Worm (Caenorhabditis elegans) whole organism, L1 larva: ENCODE data around the gene T02E9.6.

Source experiments
- C04F5.9 ChIP-seq: sonication (generic microtip); optimal IDR thresholded peaks from 2 replicates; lab custom pipeline; 2016; ENCODE audit warnings: missing genetic modification characterization, missing compliant biosample characterization
- F16B12.6 ChIP-seq: fragments of 150-350 bp; optimal IDR thresholded peaks from 2 replicates; lab custom pipeline; 2014; ENCODE audit warnings: missing biosample characterization, missing genetic modification characterization
- ama-1 ChIP-seq: fragments of 150-350 bp; optimal IDR thresholded peaks from 2 replicates; lab custom pipeline; 2014
- ceh-63 ChIP-seq: fragments of 200-800 bp; sonication (Bioruptor generic); optimal IDR thresholded peaks from 2 replicates; lab custom pipeline; 2018; ENCODE audit warnings: mild to moderate bottlenecking, missing genetic modification characterization, missing compliant biosample characterization
- ceh-82 ChIP-seq, 3 experiments: fragments of 150-350 bp in 1 of 3; sonication (generic microtip) in 2 of 3; optimal IDR thresholded peaks; 2 replicates each; lab custom pipeline; 2014 to 2017; ENCODE audit warnings: missing biosample characterization in 3 of 3, missing genetic modification characterization in 3 of 3
- ceh-88 ChIP-seq: fragments of 200-800 bp; sonication (Bioruptor generic); IDR thresholded peaks from 2 replicates; pipeline ENCODE4 v1.3.6; 2022; ENCODE audit warnings: missing genetic modification characterization, missing compliant biosample characterization
- ces-1 ChIP-seq: fragments of 150-350 bp; optimal IDR thresholded peaks from 2 replicates; lab custom pipeline; 2014; ENCODE audit warnings: missing biosample characterization, missing genetic modification reagents, missing genetic modification characterization
- dsc-1 ChIP-seq: sonication (generic microtip); optimal IDR thresholded peaks from 2 replicates; lab custom pipeline; 2016; ENCODE audit warnings: mild to moderate bottlenecking, missing genetic modification characterization, missing compliant biosample characterization
- egl-13 ChIP-seq: sonication (generic microtip); optimal IDR thresholded peaks from 2 replicates; lab custom pipeline; 2016; ENCODE audit warnings: missing genotype, missing genetic modification reagents, missing genetic modification characterization, missing compliant biosample characterization
- egl-27 ChIP-seq, 2 experiments: fragments of 150-350 bp in 1 of 2; sonication (generic microtip); optimal IDR thresholded peaks; 3 replicates each; lab custom pipeline; 2017 to 2018; ENCODE audit warnings: missing biosample characterization in 2 of 2, missing genetic modification characterization in 2 of 2, missing genetic modification reagents in 2 of 2
- ets-5 ChIP-seq: fragments of 200-800 bp; sonication (Bioruptor generic); IDR thresholded peaks from 2 replicates; pipeline ENCODE4 v1.3.6; 2022; ENCODE audit warnings: missing genetic modification characterization, missing compliant biosample characterization
- fkh-10 ChIP-seq: sonication (generic microtip); optimal IDR thresholded peaks from 2 replicates; lab custom pipeline; 2017; ENCODE audit warnings: missing biosample characterization, missing genetic modification reagents, missing genetic modification characterization
- fkh-4 ChIP-seq: sonication (generic microtip); optimal IDR thresholded peaks from 2 replicates; lab custom pipeline; 2016; ENCODE audit warnings: missing compliant biosample characterization, missing genetic modification characterization, borderline replicate concordance
- fos-1 ChIP-seq: fragments of 150-350 bp; optimal IDR thresholded peaks from 2 replicates; lab custom pipeline; 2014; ENCODE audit warnings: missing biosample characterization, missing genetic modification characterization
- grh-1 ChIP-seq: fragments of 200-800 bp; sonication (Bioruptor generic); IDR thresholded peaks from 2 replicates; pipeline ENCODE4 v1.3.6; 2022; ENCODE audit warnings: missing genetic modification reagents, missing genetic modification characterization, missing compliant biosample characterization
- hpl-2 ChIP-seq: fragments of 150-350 bp; optimal IDR thresholded peaks from 2 replicates; lab custom pipeline; 2014; ENCODE audit warnings: missing biosample characterization, missing genetic modification reagents, missing genetic modification characterization
- isw-1 ChIP-seq: fragments of 200-800 bp; sonication (Bioruptor generic); IDR thresholded peaks from 2 replicates; pipeline ENCODE4 v1.3.6; 2022; ENCODE audit warnings: missing genetic modification characterization, missing compliant biosample characterization
- jun-1 ChIP-seq: fragments of 150-350 bp; optimal IDR thresholded peaks from 2 replicates; lab custom pipeline; 2014; ENCODE audit warnings: missing biosample characterization, missing genetic modification reagents, missing genetic modification characterization
- lin-15B ChIP-seq: fragments of 150-350 bp; sonication (generic microtip); optimal IDR thresholded peaks from 3 replicates; lab custom pipeline; 2014; ENCODE audit warnings: missing biosample characterization, missing genetic modification characterization
- lin-35 ChIP-seq, 2 experiments: fragments of 150-350 bp; optimal IDR thresholded peaks; 2 replicates each; lab custom pipeline; 2014; ENCODE audit warnings: missing biosample characterization in 2 of 2, missing genetic modification characterization in 2 of 2, missing genetic modification reagents in 2 of 2
- lir-3 ChIP-seq: sonication (generic microtip); optimal IDR thresholded peaks from 2 replicates; lab custom pipeline; 2016; ENCODE audit warnings: mild to moderate bottlenecking, missing genetic modification characterization, moderate library complexity, missing compliant biosample characterization; ENCODE audit not compliant: poor library complexity
- lsy-2 ChIP-seq, 2 experiments: fragments of 150-350 bp; optimal IDR thresholded peaks; 2 replicates each; lab custom pipeline; 2014; ENCODE audit warnings: missing biosample characterization in 2 of 2, missing genetic modification characterization in 2 of 2
- mdl-1 ChIP-seq, 2 experiments: fragments of 150-350 bp; optimal IDR thresholded peaks; 2 replicates each; lab custom pipeline; 2014 to 2017; ENCODE audit warnings: missing biosample characterization in 2 of 2, missing genetic modification characterization in 2 of 2, inconsistent platforms in 1 of 2
- nhr-11 ChIP-seq: fragments of 150-350 bp; optimal IDR thresholded peaks from 2 replicates; lab custom pipeline; 2014; ENCODE audit warnings: missing biosample characterization, missing genetic modification characterization
- nhr-19 ChIP-seq: fragments of 200-800 bp; sonication (Bioruptor generic); conservative IDR thresholded peaks from 2 replicates; pipeline ENCODE4 v1.3.6; 2022; ENCODE audit warnings: missing genetic modification characterization, missing compliant biosample characterization
- nhr-20 ChIP-seq: sonication (generic microtip); optimal IDR thresholded peaks from 2 replicates; lab custom pipeline; 2016; ENCODE audit warnings: mild to moderate bottlenecking, missing genetic modification characterization, missing compliant biosample characterization
- nhr-237 ChIP-seq: fragments of 150-350 bp; optimal IDR thresholded peaks from 2 replicates; lab custom pipeline; 2014; ENCODE audit warnings: missing biosample characterization, missing genetic modification characterization
- nhr-28 ChIP-seq: fragments of 150-350 bp; optimal IDR thresholded peaks from 2 replicates; lab custom pipeline; 2014; ENCODE audit warnings: missing biosample characterization, missing genetic modification characterization
- nhr-47 ChIP-seq: sonication (generic microtip); optimal IDR thresholded peaks from 2 replicates; lab custom pipeline; 2016; ENCODE audit warnings: mild to moderate bottlenecking, missing genetic modification characterization, moderate library complexity, missing compliant biosample characterization
- nhr-76 ChIP-seq: sonication (generic microtip); optimal IDR thresholded peaks from 2 replicates; lab custom pipeline; 2017; ENCODE audit warnings: missing biosample characterization, missing genetic modification characterization
- nhr-84 ChIP-seq: sonication (generic microtip); optimal IDR thresholded peaks from 2 replicates; lab custom pipeline; 2017; ENCODE audit warnings: missing biosample characterization, missing genetic modification characterization
- pag-3 ChIP-seq: sonication (generic microtip); optimal IDR thresholded peaks from 2 replicates; lab custom pipeline; 2017; ENCODE audit warnings: missing genetic modification characterization, mild to moderate bottlenecking, missing compliant biosample characterization, antibody characterized with exemption, borderline replicate concordance; ENCODE audit not compliant: insufficient read depth
- pax-3 ChIP-seq: fragments of 200-800 bp; sonication (Bioruptor generic); optimal IDR thresholded peaks from 2 replicates; lab custom pipeline; 2018; ENCODE audit warnings: mild to moderate bottlenecking, missing genetic modification characterization, moderate library complexity, missing compliant biosample characterization
- pqm-1 ChIP-seq: sonication (generic microtip); optimal IDR thresholded peaks from 3 replicates; lab custom pipeline; 2017; ENCODE audit warnings: missing biosample characterization, missing genetic modification characterization
- snpc-4 ChIP-seq: fragments of 150-350 bp; optimal IDR thresholded peaks from 2 replicates; lab custom pipeline; 2014; ENCODE audit warnings: missing biosample characterization, missing genetic modification characterization
- snu-23 ChIP-seq: sonication (generic microtip); optimal IDR thresholded peaks from 2 replicates; lab custom pipeline; 2016; ENCODE audit warnings: missing genetic modification characterization, missing compliant biosample characterization
- sptf-1 ChIP-seq: fragments of 150-350 bp; optimal IDR thresholded peaks from 2 replicates; lab custom pipeline; 2014; ENCODE audit warnings: missing biosample characterization, missing genetic modification characterization
- swsn-7 ChIP-seq: sonication (generic microtip); optimal IDR thresholded peaks from 2 replicates; lab custom pipeline; 2016; ENCODE audit warnings: missing genetic modification characterization, missing compliant biosample characterization
- tlp-1 ChIP-seq: fragments of 150-350 bp; optimal IDR thresholded peaks from 2 replicates; lab custom pipeline; 2014; ENCODE audit warnings: missing biosample characterization, missing genetic modification characterization
- unc-30 ChIP-seq: sonication (generic microtip); optimal IDR thresholded peaks from 2 replicates; lab custom pipeline; 2017; ENCODE audit warnings: missing biosample characterization, missing genetic modification characterization
- vab-15 ChIP-seq: sonication (generic microtip); optimal IDR thresholded peaks from 2 replicates; lab custom pipeline; 2017; ENCODE audit warnings: missing genotype, mild to moderate bottlenecking, missing genetic modification characterization, missing compliant biosample characterization
- zag-1 ChIP-seq: fragments of 150-350 bp; optimal IDR thresholded peaks from 2 replicates; lab custom pipeline; 2014; ENCODE audit warnings: missing biosample characterization, missing genetic modification characterization
- zip-4 ChIP-seq: fragments of 200-800 bp; sonication (Bioruptor generic); optimal IDR thresholded peaks from 2 replicates; lab custom pipeline; 2018; ENCODE audit warnings: mild to moderate bottlenecking, missing genetic modification characterization, moderate library complexity, missing compliant biosample characterization

The T02E9.6 gene

DNA sequence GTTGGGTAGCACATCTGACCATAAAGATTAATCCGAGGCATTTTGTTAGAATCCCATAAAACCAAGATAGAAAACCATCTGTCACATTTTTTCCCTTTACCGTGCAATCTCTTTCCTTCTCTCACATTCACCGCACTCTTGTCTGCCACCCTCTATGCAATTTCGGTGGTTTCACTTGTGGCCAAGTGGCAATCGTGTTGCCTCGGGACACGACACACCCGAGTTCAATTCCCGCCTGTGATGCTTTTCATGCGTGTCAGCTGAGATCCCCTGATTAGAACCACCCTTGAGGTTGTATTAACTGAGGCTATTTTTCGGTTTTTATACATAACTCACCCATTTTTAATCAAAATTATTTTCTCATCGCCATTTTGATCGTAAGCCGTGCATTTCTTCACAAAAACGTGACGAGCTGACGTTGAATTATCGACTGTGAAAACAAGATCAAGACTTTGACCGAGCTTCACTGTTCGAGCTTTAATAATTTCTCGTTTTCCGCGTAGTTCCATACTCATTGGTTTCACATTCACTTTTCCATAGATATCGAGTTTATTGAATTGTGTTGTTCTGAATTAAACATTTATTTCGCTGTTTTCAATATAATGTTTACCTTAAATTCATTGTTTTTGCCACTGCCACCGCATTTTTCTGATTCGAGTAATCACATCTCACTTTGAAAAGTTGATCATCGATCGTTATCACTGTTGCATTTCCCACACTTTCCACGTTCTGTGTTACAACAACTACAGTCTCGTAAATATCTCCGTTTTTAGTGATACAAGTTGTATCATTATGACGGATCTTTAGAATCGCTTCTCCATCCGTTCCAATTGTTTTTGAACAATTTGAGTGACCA lies 19.8 kb downstream of the T02E9.6 start (continued):
- TF ChIP-seq unc-30 (tag; lab: Kevin White, UChicago) (no peak), hpl-2 (GFP tag; lab: Kevin White, UChicago) (peak; percentile 5), mdl-1 (tag; optimal IDR thresholded peaks at IDR 0.05; lab: Kevin White, UChicago) (peak in 1 of 2 experiments; percentile 85), egl-13 (peak; percentile 9), nhr-28 (tag; lab: Kevin White, UChicago) (no peak), zip-4 (GFP tag; lab: Kevin White, UChicago) (peak; percentile 51), ets-5 (GFP tag; lab: Robert Waterston, UW) (no peak), vab-15 (tag; lab: Kevin White, UChicago) (peak; percentile 70), grh-1 (GFP tag; lab: Robert Waterston, UW) (peak; percentile 65), C04F5.9 (tag; lab: Kevin White, UChicago) (no peak), fkh-4 (tag; lab: Kevin White, UChicago) (no peak), F16B12.6 (tag; lab: Kevin White, UChicago) (peak; percentile 3), ceh-63 (GFP tag; lab: Kevin White, UChicago) (no peak), pax-3 (tag; lab: Kevin White, UChicago) (peak; percentile 35), nhr-47 (tag; lab: Kevin White, UChicago) (peak; percentile 75), lin-15B (tag; lab: Kevin White, UChicago) (no peak), ama-1 (lab: Kevin White, UChicago) (no peak), jun-1 (tag; lab: Kevin White, UChicago) (peak; percentile 82), dsc-1 (tag; lab: Kevin White, UChicago) (peak; percentile 84), snu-23 (peak; percentile 70), pqm-1 (no peak), nhr-20 (tag; lab: Kevin White, UChicago) (peak; percentile 83), sptf-1 (tag; lab: Kevin White, UChicago) (no peak), nhr-11 (tag; lab: Kevin White, UChicago) (no peak), ceh-88 (GFP tag; lab: Robert Waterston, UW) (no peak), ceh-82 (tag; optimal IDR thresholded peaks at IDR 0.05; lab: Kevin White, UChicago) (peak; percentile 75 to 86 (median 79)), swsn-7 (tag; lab: Kevin White, UChicago) (peak; percentile 69), ces-1 (GFP tag; lab: Kevin White, UChicago) (no peak), egl-27 (tag; optimal IDR thresholded peaks at IDR 0.05; lab: Kevin White, UChicago) (no peak), nhr-84 (tag; lab: Kevin White, UChicago) (no peak), pag-3 (tag; lab: Kevin White, UChicago) (no peak), nhr-19 (GFP tag; lab: Robert Waterston, UW) (peak; percentile 78), nhr-237 (no peak), snpc-4 (tag; lab: Kevin White, UChicago) (peak; percentile 70), tlp-1 (no peak), fos-1 (tag; lab: Kevin White, UChicago) (peak; percentile 60), lsy-2 (tag; optimal IDR thresholded peaks at IDR 0.05; lab: Kevin White, UChicago) (peak; percentile 62 to 81), nhr-76 (tag; lab: Kevin White, UChicago) (no peak), isw-1 (GFP tag; lab: Robert Waterston, UW) (no peak), fkh-10 (peak; percentile 7), lin-35 (GFP tag; optimal IDR thresholded peaks at IDR 0.05; lab: Kevin White, UChicago) (peak; percentile 42 to 82), zag-1 (tag; lab: Kevin White, UChicago) (no peak), lir-3 (tag; lab: Kevin White, UChicago) (peak; percentile 48)
